Worm (Caenorhabditis elegans): Measurements from ENCODE around the gene K02A6.1.

Gene K02A6.1

ce11 chrX:8205919-8206318 lies 13.6 kb upstream of the K02A6.1 start (continued):
- no peak for TF ChIP-seq zip-4 (GFP tag; optimal IDR thresholded peaks at IDR 0.05)
- no peak for TF ChIP-seq snpc-4 (tag; optimal IDR thresholded peaks at IDR 0.05)
- TF ChIP-seq nhr-20 (tag; optimal IDR thresholded peaks at IDR 0.05) = no peak
- no peak for TF ChIP-seq lin-15B (tag; optimal IDR thresholded peaks at IDR 0.05)
- peak; percentile 65 for TF ChIP-seq rnt-1 (tag; optimal IDR thresholded peaks at IDR 0.05)
- TF ChIP-seq pax-3 (tag; optimal IDR thresholded peaks at IDR 0.05) = no peak
- TF ChIP-seq ama-1 (optimal IDR thresholded peaks at IDR 0.05) = no peak
- no peak for TF ChIP-seq ceh-90 (tag; optimal IDR thresholded peaks at IDR 0.05)
- TF ChIP-seq C16A3.4 (tag; optimal IDR thresholded peaks at IDR 0.05) = peak; percentile 5
- TF ChIP-seq nhr-47 (tag; optimal IDR thresholded peaks at IDR 0.05) = peak; percentile 26
- no peak for TF ChIP-seq nhr-28 (tag; optimal IDR thresholded peaks at IDR 0.05)
- no peak for TF ChIP-seq C04F5.9 (tag; optimal IDR thresholded peaks at IDR 0.05)
- TF ChIP-seq xbp-1 (tag; optimal IDR thresholded peaks at IDR 0.05) = peak; percentile 30
- TF ChIP-seq efl-1 (optimal IDR thresholded peaks at IDR 0.05) = peak; percentile 9 to 13
- TF ChIP-seq efl-1 (GFP tag; optimal IDR thresholded peaks at IDR 0.05 in 1 of 2) = no peak
- peak; percentile 38 for TF ChIP-seq swsn-7 (tag; optimal IDR thresholded peaks at IDR 0.05)
- peak; percentile 44 for TF ChIP-seq mep-1 (tag; optimal IDR thresholded peaks at IDR 0.05)
- TF ChIP-seq ets-5 (GFP tag; IDR thresholded peaks at IDR 0.05) = no peak
- TF ChIP-seq lin-35 (GFP tag; optimal IDR thresholded peaks at IDR 0.05) = peak in 1 of 2 experiments; percentile 19
- TF ChIP-seq ztf-11 (tag; optimal IDR thresholded peaks at IDR 0.05) = peak in 1 of 2 experiments; percentile 15
- TF ChIP-seq lin-39 (tag; optimal IDR thresholded peaks at IDR 0.05) = no peak
- TF ChIP-seq nhr-12 (tag; optimal IDR thresholded peaks at IDR 0.05) = no peak
- peak in 1 of 3 experiments; percentile 45 for TF ChIP-seq dpl-1 (GFP tag; optimal IDR thresholded peaks at IDR 0.05)
- TF ChIP-seq tbx-2 (tag; optimal IDR thresholded peaks at IDR 0.05) = peak; percentile 33
- TF ChIP-seq unc-86 (tag; optimal IDR thresholded peaks at IDR 0.05) = peak; percentile 38

ce11 chrX:8210999-8211398 lies 8.5 kb upstream of the K02A6.1 start, which contains the start of gene cdd-1:
Gene cdd-1 (minus strand): TSS chrX:8211149.
- TF ChIP-seq nhr-28 (tag; optimal IDR thresholded peaks at IDR 0.05) (no peak), mdl-1 (tag; optimal IDR thresholded peaks at IDR 0.05) (peak in 1 of 2 experiments; percentile 69), ceh-63 (GFP tag; optimal IDR thresholded peaks at IDR 0.05) (no peak), nhr-90 (tag; optimal IDR thresholded peaks at IDR 0.05; ENCODE audit: poor library complexity) (peak; percentile 46), ets-5 (GFP tag; IDR thresholded peaks at IDR 0.05) (no peak), pqm-1 (tag; optimal IDR thresholded peaks at IDR 0.05) (no peak), C34B4.2 (tag; optimal IDR thresholded peaks at IDR 0.05) (no peak), fkh-10 (GFP tag; optimal IDR thresholded peaks at IDR 0.05) (no peak), ama-1 (optimal IDR thresholded peaks at IDR 0.05) (no peak), sox-4 (tag; optimal IDR thresholded peaks at IDR 0.05) (no peak), F16B12.6 (tag; optimal IDR thresholded peaks at IDR 0.05) (no peak), ces-1 (GFP tag; optimal IDR thresholded peaks at IDR 0.05) (no peak), pag-3 (tag; optimal IDR thresholded peaks at IDR 0.05; ENCODE audit: borderline replicate concordance, insufficient read depth) (peak; percentile 50), efl-3 (GFP tag; optimal IDR thresholded peaks at IDR 0.05) (no peak), elt-3 (tag; optimal IDR thresholded peaks at IDR 0.05) (peak in 5 of 6 experiments; percentile 17 to 90 (median 52)), unc-130 (tag; optimal IDR thresholded peaks at IDR 0.05) (no peak), grh-1 (GFP tag; IDR thresholded peaks at IDR 0.05) (0 out of 2 replicates have a peak, but pooled peaks have one; percentile 5), nhr-84 (tag; optimal IDR thresholded peaks at IDR 0.05) (no peak), lsy-2 (tag; optimal IDR thresholded peaks at IDR 0.05) (no peak), egl-13 (tag; optimal IDR thresholded peaks at IDR 0.05) (no peak), aha-1 (tag; optimal IDR thresholded peaks at IDR 0.05) (no peak), lin-13 (GFP tag; optimal IDR thresholded peaks at IDR 0.05) (no peak), aly-2 (tag; optimal IDR thresholded peaks at IDR 0.05) (no peak), unc-98 (GFP tag; IDR thresholded peaks at IDR 0.05) (no peak), ztf-4 (tag; optimal IDR thresholded peaks at IDR 0.05) (no peak), hlh-4 (tag; optimal IDR thresholded peaks at IDR 0.05) (no peak), snpc-4 (tag; optimal IDR thresholded peaks at IDR 0.05) (no peak), C04F5.9 (tag; optimal IDR thresholded peaks at IDR 0.05) (no peak), blmp-1 (tag; optimal IDR thresholded peaks at IDR 0.05) (peak; percentile 56), swsn-7 (tag; optimal IDR thresholded peaks at IDR 0.05) (no peak), ceh-82 (tag; optimal IDR thresholded peaks at IDR 0.05) (no peak), elt-2 (tag; optimal IDR thresholded peaks at IDR 0.05) (peak; percentile 87), rnt-1 (tag; optimal IDR thresholded peaks at IDR 0.05) (no peak), egl-27 (tag; optimal IDR thresholded peaks at IDR 0.05) (no peak), ceh-90 (tag; optimal IDR thresholded peaks at IDR 0.05) (no peak), zip-4 (GFP tag; optimal IDR thresholded peaks at IDR 0.05) (no peak), dpl-1 (GFP tag; optimal IDR thresholded peaks at IDR 0.05) (no peak)

Measured in whole organism, L1 larva.